Fruit fly (Drosophila melanogaster): ENCODE measurements around the gene CG9389.

DNA sequence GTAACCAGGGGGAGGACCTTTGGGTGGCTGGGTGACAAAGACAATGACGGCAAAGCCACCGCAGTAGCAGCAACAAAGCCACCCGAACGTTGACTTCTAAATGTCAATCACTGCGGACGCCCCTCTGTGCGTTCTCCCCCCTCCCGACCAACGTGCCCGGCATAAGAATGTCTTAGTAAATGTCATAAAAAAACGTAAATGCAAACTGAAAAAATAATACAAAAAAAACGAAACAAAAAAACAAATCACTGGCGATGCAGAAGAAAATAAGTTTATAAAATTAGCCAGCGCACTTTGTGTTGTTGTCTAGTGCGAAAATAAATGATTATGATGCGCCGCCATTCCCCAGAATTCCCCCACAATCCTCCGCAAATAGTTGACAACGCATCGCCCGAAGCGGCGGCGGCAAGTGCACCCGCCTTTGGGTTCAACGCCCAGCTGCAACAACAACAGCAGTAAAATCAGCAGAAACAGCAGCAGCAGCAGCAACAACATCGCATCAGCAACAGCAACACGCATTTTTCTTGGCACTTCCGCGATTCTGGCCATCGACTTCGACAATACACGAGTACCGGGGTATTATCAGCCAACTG, 33.3 kb downstream of the CG9389 start:
- TF ChIP-seq Myc (optimal IDR thresholded peaks at IDR 0.05) (no peak), ttk (optimal IDR thresholded peaks at IDR 0.05) (no peak), h (optimal IDR thresholded peaks at IDR 0.05) (no peak)
